Fruit fly (Drosophila melanogaster) whole organism, pupa: Measurements from ENCODE around the gene CG13131.

Experiments used
- CG10348 ChIP-seq: fragments of 200-800 bp; sonication (Bioruptor generic); IDR thresholded peaks from 2 replicates; pipeline ENCODE4 v1.3.6; 2022; ENCODE audit warnings: missing biosample characterization, missing genetic modification characterization
- CG12605 ChIP-seq: fragments of 200-800 bp; sonication (Bioruptor generic); IDR thresholded peaks from 2 replicates; pipeline ENCODE4 v1.3.6; 2022; ENCODE audit warnings: missing biosample characterization, missing genetic modification characterization
- CG13204 ChIP-seq: fragments of 200-800 bp; sonication (Bioruptor generic); optimal IDR thresholded peaks from 2 replicates; lab custom pipeline; 2018; ENCODE audit warnings: missing biosample characterization, mild to moderate bottlenecking, missing genetic modification characterization, moderate library complexity
- CG14655 ChIP-seq: fragments of 200-800 bp; sonication (Bioruptor generic); optimal IDR thresholded peaks from 3 replicates; lab custom pipeline; 2017; ENCODE audit warnings: mild to moderate bottlenecking, missing biosample characterization, missing genetic modification reagents, missing genetic modification characterization
- CG15710 ChIP-seq: fragments of 200-800 bp; sonication (Bioruptor generic); optimal IDR thresholded peaks from 2 replicates; lab custom pipeline; 2018; ENCODE audit warnings: missing biosample characterization, mild to moderate bottlenecking, missing genetic modification characterization, moderate library complexity
- CG17806 ChIP-seq: fragments of 200-800 bp; sonication (Bioruptor generic); optimal IDR thresholded peaks from 2 replicates; lab custom pipeline; 2018; ENCODE audit warnings: missing biosample characterization, mild to moderate bottlenecking, missing genetic modification characterization, moderate library complexity
- CG32121 ChIP-seq: fragments of 200-800 bp; sonication (Bioruptor generic); IDR thresholded peaks from 2 replicates; pipeline ENCODE4 v1.3.6; 2022; ENCODE audit warnings: missing biosample characterization, missing genetic modification characterization
- CG34367 ChIP-seq: fragments of 200-800 bp; sonication (Bioruptor generic); optimal IDR thresholded peaks from 2 replicates; lab custom pipeline; 2018; ENCODE audit warnings: missing biosample characterization, mild to moderate bottlenecking, missing genetic modification characterization
- CG4496 ChIP-seq: fragments of 200-800 bp; sonication (Bioruptor generic); IDR thresholded peaks from 3 replicates; pipeline ENCODE4 v1.3.6; 2022; ENCODE audit warnings: missing biosample characterization, missing genetic modification characterization
- CG8159 ChIP-seq: fragments of 200-800 bp; sonication (Bioruptor generic); optimal IDR thresholded peaks from 3 replicates; lab custom pipeline; 2018; ENCODE audit warnings: missing biosample characterization, mild to moderate bottlenecking, missing genetic modification characterization, moderate library complexity
- CG8301 ChIP-seq: fragments of 200-800 bp; sonication (Bioruptor generic); optimal IDR thresholded peaks from 2 replicates; lab custom pipeline; 2018; ENCODE audit warnings: missing biosample characterization, mild to moderate bottlenecking, missing genetic modification characterization
- CG9948 ChIP-seq: fragments of 200-800 bp; sonication (Bioruptor generic); optimal IDR thresholded peaks from 2 replicates; lab custom pipeline; 2018; ENCODE audit warnings: missing biosample characterization, mild to moderate bottlenecking, missing genetic modification characterization, moderate library complexity
- D1 ChIP-seq: fragments of 200-800 bp; sonication (Bioruptor generic); optimal IDR thresholded peaks from 2 replicates; lab custom pipeline; 2018; ENCODE audit warnings: missing biosample characterization, mild to moderate bottlenecking, missing genetic modification characterization, moderate library complexity
- EcR ChIP-seq: fragments of 200-800 bp; sonication (Bioruptor generic); optimal IDR thresholded peaks from 3 replicates; lab custom pipeline; 2019; ENCODE audit warnings: missing biosample characterization, missing genetic modification characterization, mild to moderate bottlenecking, moderate library complexity, missing genetic modification reagents
- Ets98B ChIP-seq: fragments of 200-800 bp; sonication (Bioruptor generic); IDR thresholded peaks from 2 replicates; pipeline ENCODE4 v1.3.6; 2022; ENCODE audit warnings: missing biosample characterization, missing genetic modification characterization
- Pif1A ChIP-seq: fragments of 200-800 bp; sonication (Bioruptor generic); optimal IDR thresholded peaks from 3 replicates; lab custom pipeline; 2016; ENCODE audit warnings: missing biosample characterization, missing genetic modification characterization
- Pif1B ChIP-seq: fragments of 200-800 bp; sonication (Bioruptor generic); optimal IDR thresholded peaks from 3 replicates; lab custom pipeline; 2016; ENCODE audit warnings: missing biosample characterization, missing genetic modification characterization
- Snoo ChIP-seq: fragments of 200-800 bp; sonication (Bioruptor generic); optimal IDR thresholded peaks from 3 replicates; lab custom pipeline; 2017; ENCODE audit warnings: missing biosample characterization, mild to moderate bottlenecking, missing genetic modification characterization, inconsistent platforms
- fd96Ca ChIP-seq: fragments of 200-800 bp; sonication (Bioruptor generic); IDR thresholded peaks from 3 replicates; pipeline ENCODE4 v1.3.6; 2022; ENCODE audit warnings: missing biosample characterization, missing genetic modification characterization
- gl ChIP-seq: fragments of 200-800 bp; sonication (Bioruptor generic); optimal IDR thresholded peaks from 2 replicates; lab custom pipeline; 2018; ENCODE audit warnings: missing biosample characterization, mild to moderate bottlenecking, missing genetic modification characterization
- rn ChIP-seq: fragments of 200-800 bp; sonication (Bioruptor generic); IDR thresholded peaks from 2 replicates; pipeline ENCODE4 v1.3.6; 2022; ENCODE audit warnings: missing biosample characterization, missing genetic modification characterization

The CG13131 gene

DNA sequence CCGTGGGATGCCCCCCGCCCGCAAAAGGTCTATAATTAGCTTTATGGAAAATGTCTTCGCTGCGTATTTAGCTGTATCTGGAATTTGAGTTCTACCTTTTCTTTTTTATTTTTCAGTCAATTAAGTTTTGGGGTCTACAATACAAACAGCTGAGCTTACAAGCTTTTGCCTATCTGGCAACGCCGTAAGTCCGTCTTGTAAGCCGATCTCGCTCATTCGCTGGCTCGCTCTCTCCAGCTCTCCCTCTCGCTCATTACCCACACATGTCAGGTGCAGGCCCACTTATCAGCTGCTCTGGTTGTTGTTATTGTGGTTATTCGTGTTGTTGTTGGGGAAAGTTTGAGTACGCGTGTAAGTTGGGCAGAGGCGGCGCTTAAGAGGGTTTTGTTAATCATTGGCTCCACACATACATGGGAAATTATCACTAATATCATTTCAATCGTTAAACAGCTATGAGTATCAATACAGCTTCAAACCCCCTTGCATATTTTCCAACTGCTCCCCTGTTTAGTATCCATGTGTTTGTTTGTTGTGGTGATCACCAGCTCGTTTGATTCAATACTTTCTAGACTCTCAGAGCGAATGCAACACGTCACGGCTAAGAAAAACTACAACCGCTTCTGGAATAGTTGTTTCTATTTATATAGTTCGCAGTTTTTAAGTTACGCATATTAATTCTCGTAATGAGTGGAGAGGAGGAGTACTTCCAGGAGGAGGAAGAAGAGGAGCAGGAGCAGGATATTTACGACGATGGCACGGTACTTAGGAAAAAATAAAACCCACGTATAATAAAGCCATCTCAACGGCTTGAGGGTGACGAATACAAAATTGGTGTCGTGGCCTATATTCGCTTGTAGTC is 7.2 kb downstream of the CG13131 start:
- peak; percentile 99 for TF ChIP-seq Ets98B (GFP tag; lab: Robert Waterston, UW)
- TF ChIP-seq CG34367 (tag; lab: Kevin White, UChicago), result peak; percentile 99
- peak; percentile 100 for TF ChIP-seq Pif1A
- TF ChIP-seq Pif1B (GFP tag; lab: Kevin White, UChicago), result peak; percentile 99
- peak; percentile 99 for TF ChIP-seq CG32121 (GFP tag; lab: Robert Waterston, UW)
- peak; percentile 99 for TF ChIP-seq CG8301 (tag; lab: Kevin White, UChicago)
- peak; percentile 99 for TF ChIP-seq CG17806 (tag; lab: Kevin White, UChicago)
- TF ChIP-seq CG15710, result peak; percentile 99
- peak; percentile 97 for TF ChIP-seq CG13204 (GFP tag; lab: Kevin White, UChicago)
- peak; percentile 99 for TF ChIP-seq CG9948 (tag; lab: Kevin White, UChicago)
- peak; percentile 99 for TF ChIP-seq rn (GFP tag; lab: Robert Waterston, UW)
- peak; percentile 99 for TF ChIP-seq CG12605 (GFP tag; lab: Robert Waterston, UW)
- TF ChIP-seq EcR (GFP tag; lab: Kevin White, UChicago), result no peak
- TF ChIP-seq CG8159, result peak; percentile 99
- peak; percentile 99 for TF ChIP-seq CG4496
- peak; percentile 92 for TF ChIP-seq D1 (tag; lab: Kevin White, UChicago)
- peak; percentile 99 for TF ChIP-seq CG14655 (GFP tag; lab: Kevin White, UChicago)
- peak; percentile 98 for TF ChIP-seq CG10348
- peak; percentile 99 for TF ChIP-seq gl (tag; lab: Kevin White, UChicago)
- TF ChIP-seq fd96Ca (GFP tag; lab: Robert Waterston, UW), result peak; percentile 100
- peak; percentile 99 for TF ChIP-seq Snoo (tag; lab: Kevin White, UChicago)

DNA sequence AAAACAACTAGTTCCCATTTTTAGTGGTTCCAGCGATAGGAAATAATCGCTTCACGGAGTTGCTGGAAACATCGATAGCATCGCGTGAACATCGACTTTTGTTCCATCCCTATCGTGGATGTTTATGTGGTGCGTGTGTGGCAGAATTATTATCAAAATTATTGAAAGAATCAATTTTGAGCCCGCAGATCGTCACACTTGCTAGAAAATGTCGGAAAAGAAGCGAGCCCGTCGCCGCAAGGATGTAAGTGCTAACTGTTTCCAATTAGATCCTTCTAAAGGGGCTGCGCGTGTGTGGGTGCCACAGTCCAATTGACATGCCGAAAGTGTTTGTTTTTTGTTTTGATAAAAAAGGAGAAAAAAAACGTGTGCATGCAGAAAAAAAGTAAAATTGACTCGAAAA is 8.0 kb downstream of the CG13131 start, which contains the start of gene Trp1:
TSS of gene Trp1 (plus strand) at position 89 of the 403 bp plus-strand sequence.
- peak; percentile 54; the same call in 1 of the 3 replicates for TF ChIP-seq fd96Ca (GFP tag; lab: Robert Waterston, UW)
- peak; percentile 37 for TF ChIP-seq CG34367 (tag; lab: Kevin White, UChicago)
- no peak for TF ChIP-seq CG17806 (tag; lab: Kevin White, UChicago)
- TF ChIP-seq EcR (GFP tag; lab: Kevin White, UChicago), result no peak
- peak; percentile 63 for TF ChIP-seq gl (tag; lab: Kevin White, UChicago)
- TF ChIP-seq CG8301 (tag; lab: Kevin White, UChicago), result peak; percentile 9
- peak; percentile 20 for TF ChIP-seq CG13204 (GFP tag; lab: Kevin White, UChicago)
- TF ChIP-seq CG4496, result peak; percentile 59
- no peak for TF ChIP-seq CG14655 (GFP tag; lab: Kevin White, UChicago)
- peak; percentile 30 for TF ChIP-seq Pif1B (GFP tag; lab: Kevin White, UChicago)
- TF ChIP-seq CG9948 (tag; lab: Kevin White, UChicago), result no peak
- no peak for TF ChIP-seq CG10348
- TF ChIP-seq Ets98B (GFP tag; lab: Robert Waterston, UW), result no peak
- peak; percentile 26 for TF ChIP-seq CG15710
- peak; percentile 45 for TF ChIP-seq D1 (tag; lab: Kevin White, UChicago)
- no peak for TF ChIP-seq Snoo (tag; lab: Kevin White, UChicago)
- peak; percentile 41 for TF ChIP-seq rn (GFP tag; lab: Robert Waterston, UW)
- peak; percentile 34 for TF ChIP-seq CG8159
- 0 out of 2 replicates have a peak, but pooled peaks have one; percentile 34 for TF ChIP-seq CG12605 (GFP tag; lab: Robert Waterston, UW)
- no peak; the same call in 1 of the 2 replicates for TF ChIP-seq CG32121 (GFP tag; lab: Robert Waterston, UW)
- TF ChIP-seq Pif1A, result no peak
- TF ChIP-seq, all 21 proteins: peak for 12

DNA sequence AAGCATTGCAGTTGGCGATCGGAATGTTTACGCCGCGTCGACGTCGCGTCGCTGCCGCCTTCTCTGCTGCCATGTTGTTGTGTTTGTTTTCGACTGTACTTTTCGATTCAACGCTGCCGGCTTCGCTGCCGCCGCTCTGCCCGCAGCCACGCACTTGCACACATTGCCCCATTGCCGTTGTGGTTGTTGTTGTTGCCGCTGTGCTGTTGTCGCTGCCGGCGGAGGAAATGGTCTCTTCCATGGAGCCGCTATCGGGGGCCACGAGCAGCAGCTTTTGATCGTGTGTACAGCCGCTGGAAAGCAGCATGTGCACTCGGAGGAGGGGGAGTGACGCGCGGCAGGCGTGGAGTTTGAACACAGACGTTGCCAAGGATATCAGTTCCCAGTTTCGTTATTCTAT is 12.7 kb downstream of the CG13131 start:
- TF ChIP-seq gl (tag; lab: Kevin White, UChicago) (no peak), CG10348 (no peak), CG8159 (no peak), Snoo (tag; lab: Kevin White, UChicago) (no peak), rn (GFP tag; lab: Robert Waterston, UW) (no peak), CG14655 (GFP tag; lab: Kevin White, UChicago) (no peak), CG13204 (GFP tag; lab: Kevin White, UChicago) (peak; percentile 13), CG15710 (no peak), Pif1A (peak; percentile 3), CG4496 (peak; percentile 10; the same call in 1 of the 3 replicates), Pif1B (GFP tag; lab: Kevin White, UChicago) (no peak), Ets98B (GFP tag; lab: Robert Waterston, UW) (0 out of 2 replicates have a peak, but pooled peaks have one; percentile 12), CG9948 (tag; lab: Kevin White, UChicago) (no peak), CG34367 (tag; lab: Kevin White, UChicago) (no peak), CG32121 (GFP tag; lab: Robert Waterston, UW) (no peak), EcR (GFP tag; lab: Kevin White, UChicago) (no peak), fd96Ca (GFP tag; lab: Robert Waterston, UW) (no peak)

DNA sequence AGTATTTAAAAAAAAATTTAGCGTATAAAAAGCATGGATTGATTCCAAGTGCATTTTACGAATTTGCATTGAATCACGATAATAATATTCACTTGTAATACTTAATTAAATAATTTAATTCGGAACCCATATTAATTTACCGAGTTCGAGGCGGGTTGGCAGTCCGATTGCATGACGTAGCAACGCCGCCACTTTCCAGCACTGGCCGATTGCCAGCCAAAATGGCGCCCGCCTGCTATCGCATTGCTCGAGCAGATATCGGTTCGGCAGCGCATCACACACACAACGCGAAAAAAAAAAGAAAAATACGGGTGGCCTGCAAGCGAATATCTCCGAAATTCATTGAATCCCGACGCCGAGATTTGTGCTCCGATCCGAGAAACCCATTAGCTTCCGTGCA is 13.7 kb downstream of the CG13131 start, which contains the start of gene Ndf:
TSS of gene Ndf (plus strand) at position 240 of the 400 bp plus-strand sequence.
- TF ChIP-seq CG12605 (GFP tag; lab: Robert Waterston, UW) (peak; percentile 33), CG32121 (GFP tag; lab: Robert Waterston, UW) (no peak), CG4496 (peak; percentile 88), CG8159 (peak; percentile 30), rn (GFP tag; lab: Robert Waterston, UW) (no peak), CG17806 (tag; lab: Kevin White, UChicago) (peak; percentile 32), Snoo (tag; lab: Kevin White, UChicago) (peak; percentile 45), Pif1A (peak; percentile 42), D1 (tag; lab: Kevin White, UChicago) (peak; percentile 37), fd96Ca (GFP tag; lab: Robert Waterston, UW) (peak; percentile 61; the same call in 1 of the 3 replicates), Ets98B (GFP tag; lab: Robert Waterston, UW) (no peak; the same call in 1 of the 2 replicates), Pif1B (GFP tag; lab: Kevin White, UChicago) (peak; percentile 2), CG10348 (no peak), CG9948 (tag; lab: Kevin White, UChicago) (no peak), gl (tag; lab: Kevin White, UChicago) (no peak), CG34367 (tag; lab: Kevin White, UChicago) (peak; percentile 11), EcR (GFP tag; lab: Kevin White, UChicago) (no peak), CG14655 (GFP tag; lab: Kevin White, UChicago) (peak; percentile 42), CG13204 (GFP tag; lab: Kevin White, UChicago) (no peak), CG15710 (peak; percentile 38), CG8301 (tag; lab: Kevin White, UChicago) (no peak)
